Fruit fly (Drosophila melanogaster) whole organism, embryonic: Measurements from ENCODE around the gene CG14043.

Experiments
- Atf6 ChIP-seq: fragments of 200-800 bp; sonication (Bioruptor generic); IDR thresholded peaks from 2 replicates; pipeline ENCODE4 v1.3.6; 2022; ENCODE audit warnings: missing biosample characterization, missing genetic modification characterization
- B-H2 ChIP-seq: fragments of 200-800 bp; sonication (Bioruptor generic); optimal IDR thresholded peaks from 2 replicates; lab custom pipeline; 2018; ENCODE audit warnings: missing biosample characterization, mild to moderate bottlenecking, missing genetic modification characterization
- CG11093 ChIP-seq: fragments of 200-800 bp; sonication (Bioruptor generic); IDR thresholded peaks from 3 replicates; pipeline ENCODE4 v1.3.6; 2022; ENCODE audit warnings: missing biosample characterization, missing genetic modification characterization
- CG12299 ChIP-seq: fragments of 200-800 bp; sonication (Bioruptor generic); optimal IDR thresholded peaks from 2 replicates; lab custom pipeline; 2018; ENCODE audit warnings: missing biosample characterization, mild to moderate bottlenecking, missing genetic modification characterization
- CG12391 ChIP-seq: fragments of 200-800 bp; sonication (Bioruptor generic); optimal IDR thresholded peaks from 3 replicates; lab custom pipeline; 2018; ENCODE audit warnings: missing biosample characterization, mild to moderate bottlenecking, missing genetic modification characterization, moderate library complexity
- CG13287 ChIP-seq: fragments of 200-800 bp; sonication (Bioruptor generic); IDR thresholded peaks from 2 replicates; pipeline ENCODE4 v1.3.6; 2022; ENCODE audit warnings: missing biosample characterization, missing genetic modification characterization; ENCODE audit not compliant: partially characterized antibody
- CG14014 ChIP-seq: fragments of 200-800 bp; sonication (Bioruptor generic); IDR thresholded peaks from 2 replicates; pipeline ENCODE4 v1.3.6; 2022; ENCODE audit warnings: missing biosample characterization, missing genetic modification characterization
- CG15269 ChIP-seq: fragments of 200-800 bp; sonication (Bioruptor generic); optimal IDR thresholded peaks from 2 replicates; lab custom pipeline; 2018; ENCODE audit warnings: missing biosample characterization, mild to moderate bottlenecking, missing genetic modification characterization, moderate library complexity
- CG1529 ChIP-seq: fragments of 200-800 bp; sonication (Bioruptor generic); optimal IDR thresholded peaks from 3 replicates; lab custom pipeline; 2018; ENCODE audit warnings: missing biosample characterization, missing genetic modification characterization
- CG17802 ChIP-seq: fragments of 200-800 bp; sonication (Bioruptor generic); optimal IDR thresholded peaks from 2 replicates; lab custom pipeline; 2018; ENCODE audit warnings: missing biosample characterization, mild to moderate bottlenecking, missing genetic modification characterization, moderate library complexity
- CG2889 ChIP-seq: fragments of 200-800 bp; sonication (Bioruptor generic); IDR thresholded peaks from 3 replicates; pipeline ENCODE4 v1.3.6; 2022; ENCODE audit warnings: missing biosample characterization, missing genetic modification characterization
- CG32772 ChIP-seq: fragments of 200-800 bp; sonication (Bioruptor generic); IDR thresholded peaks from 2 replicates; pipeline ENCODE4 v1.3.6; 2022; ENCODE audit warnings: missing biosample characterization, missing genetic modification characterization
- CG3847 ChIP-seq: fragments of 200-800 bp; sonication (Bioruptor generic); IDR thresholded peaks from 2 replicates; pipeline ENCODE4 v1.3.6; 2022; ENCODE audit warnings: missing biosample characterization, missing genetic modification characterization
- CG4617 ChIP-seq: fragments of 200-800 bp; sonication (Bioruptor generic); optimal IDR thresholded peaks from 3 replicates; lab custom pipeline; 2016; ENCODE audit warnings: missing biosample characterization, missing genetic modification characterization, borderline replicate concordance
- CG6654 ChIP-seq: fragments of 200-800 bp; sonication (Bioruptor generic); optimal IDR thresholded peaks from 2 replicates; lab custom pipeline; 2017; ENCODE audit warnings: missing biosample characterization, mild to moderate bottlenecking, missing genetic modification characterization
- D ChIP-seq, 2 experiments: fragments of 200-800 bp in 1 of 2; fragments of >200 bp in 1 of 2; sonication (Bioruptor generic) in 1 of 2; optimal IDR thresholded peaks; 2 replicates in 1 of 2; 3 replicates in 1 of 2; lab custom pipeline; 2017; ENCODE audit warnings: mild to moderate bottlenecking in 1 of 2, missing biosample characterization in 1 of 2, missing genetic modification characterization in 1 of 2, missing genetic modification reagents in 1 of 2
- D19A ChIP-seq: fragments of 200-800 bp; optimal IDR thresholded peaks from 3 replicates; lab custom pipeline; 2019; ENCODE audit warnings: missing biosample characterization, mild to moderate bottlenecking, missing genetic modification characterization, moderate library complexity
- Deaf1 ChIP-seq: fragments of 200-800 bp; optimal IDR thresholded peaks from 3 replicates; lab custom pipeline; 2019; ENCODE audit warnings: missing biosample characterization, mild to moderate bottlenecking, missing genetic modification characterization, moderate library complexity
- Dek ChIP-seq: fragments of 200-800 bp; sonication (Bioruptor generic); optimal IDR thresholded peaks from 3 replicates; lab custom pipeline; 2019; ENCODE audit warnings: missing biosample characterization, mild to moderate bottlenecking, missing genetic modification characterization, moderate library complexity
- Doc2 ChIP-seq: fragments of 200-800 bp; sonication (Bioruptor generic); IDR thresholded peaks from 2 replicates; pipeline ENCODE4 v1.3.6; 2022; ENCODE audit warnings: missing biosample characterization, missing genetic modification characterization
- E2f2 ChIP-seq: fragments of 200-800 bp; sonication (Bioruptor generic); IDR thresholded peaks from 2 replicates; pipeline ENCODE4 v1.3.6; 2022; ENCODE audit warnings: missing biosample characterization, missing genetic modification characterization
- HLH54F ChIP-seq: fragments of 200-800 bp; sonication (Bioruptor generic); optimal IDR thresholded peaks from 3 replicates; lab custom pipeline; 2016; ENCODE audit warnings: missing biosample characterization, missing genetic modification characterization
- Hmx ChIP-seq: fragments of 200-800 bp; sonication (Bioruptor generic); optimal IDR thresholded peaks from 2 replicates; lab custom pipeline; 2016; ENCODE audit warnings: missing biosample characterization, missing genetic modification characterization
- MBD-R2 ChIP-seq: fragments of 200-800 bp; sonication (Bioruptor generic); IDR thresholded peaks from 2 replicates; pipeline ENCODE4 v1.3.6; 2022; ENCODE audit warnings: missing biosample characterization, missing genetic modification characterization
- Myb ChIP-seq: fragments of 200-800 bp; sonication (Bioruptor generic); optimal IDR thresholded peaks from 2 replicates; lab custom pipeline; 2016; ENCODE audit warnings: missing biosample characterization, missing genetic modification characterization
- NC2α ChIP-seq: fragments of 200-800 bp; sonication (Bioruptor generic); optimal IDR thresholded peaks from 2 replicates; lab custom pipeline; 2016; ENCODE audit warnings: missing biosample characterization, missing genetic modification characterization
- Oaz ChIP-seq: fragments of 200-800 bp; sonication (Bioruptor generic); IDR thresholded peaks from 2 replicates; pipeline ENCODE4 v1.3.6; 2022; ENCODE audit warnings: missing biosample characterization, missing genetic modification characterization
- Opbp ChIP-seq: fragments of 200-800 bp; sonication (Bioruptor generic); IDR thresholded peaks from 3 replicates; pipeline ENCODE4 v1.3.6; 2022; ENCODE audit warnings: missing biosample characterization, missing genetic modification characterization; ENCODE audit not compliant: partially characterized antibody
- TFAM ChIP-seq: fragments of 200-800 bp; sonication (Bioruptor generic); optimal IDR thresholded peaks from 2 replicates; lab custom pipeline; 2017; ENCODE audit warnings: missing biosample characterization, missing genetic modification characterization, inconsistent platforms
- Trl ChIP-seq, 3 experiments: fragments of >200 bp in 2 of 3; fragments of 200-800 bp in 1 of 3; sonication (Bioruptor generic) in 1 of 3; optimal IDR thresholded peaks; 2 replicates in 1 of 3; 3 replicates in 2 of 3; lab custom pipeline; 2016 to 2017; ENCODE audit warnings: missing biosample characterization in 1 of 3, missing genetic modification characterization in 1 of 3
- amos ChIP-seq: fragments of 200-800 bp; sonication (Bioruptor generic); IDR thresholded peaks from 2 replicates; pipeline ENCODE4 v1.3.6; 2022; ENCODE audit warnings: missing biosample characterization, missing genetic modification characterization; ENCODE audit not compliant: partially characterized antibody
- danr ChIP-seq: fragments of 200-800 bp; sonication (Bioruptor generic); IDR thresholded peaks from 2 replicates; pipeline ENCODE4 v1.3.6; 2022; ENCODE audit warnings: missing biosample characterization, missing genetic modification characterization
- disco-r ChIP-seq: fragments of 200-800 bp; sonication (Bioruptor generic); optimal IDR thresholded peaks from 2 replicates; lab custom pipeline; 2016; ENCODE audit warnings: missing biosample characterization, missing genetic modification characterization
- dmrt11E ChIP-seq: fragments of 200-800 bp; sonication (Bioruptor generic); optimal IDR thresholded peaks from 3 replicates; lab custom pipeline; 2018; ENCODE audit warnings: missing biosample characterization, mild to moderate bottlenecking, missing genetic modification characterization, moderate library complexity
- emc ChIP-seq: fragments of 200-800 bp; sonication (Bioruptor generic); optimal IDR thresholded peaks from 2 replicates; lab custom pipeline; 2016; ENCODE audit warnings: missing biosample characterization, missing genetic modification characterization
- ewg ChIP-seq: fragments of 200-800 bp; sonication (Bioruptor generic); optimal IDR thresholded peaks from 3 replicates; lab custom pipeline; 2017; ENCODE audit warnings: mild to moderate bottlenecking, missing biosample characterization, missing genetic modification reagents, missing genetic modification characterization
- ftz-f1 ChIP-seq: fragments of 200-800 bp; sonication (Bioruptor generic); optimal IDR thresholded peaks from 2 replicates; lab custom pipeline; 2016; ENCODE audit warnings: missing biosample characterization, missing genetic modification characterization
- grn ChIP-seq: fragments of 200-800 bp; sonication (Bioruptor generic); optimal IDR thresholded peaks from 3 replicates; lab custom pipeline; 2017; ENCODE audit warnings: missing biosample characterization, missing genetic modification characterization
- hth ChIP-seq: fragments of >200 bp; optimal IDR thresholded peaks from 2 replicates; lab custom pipeline; 2017; ENCODE audit warnings: inconsistent platforms
- inv ChIP-seq: fragments of 200-800 bp; sonication (Bioruptor generic); IDR thresholded peaks from 2 replicates; pipeline ENCODE4 v1.3.6; 2022; ENCODE audit warnings: missing biosample characterization, missing genetic modification characterization; ENCODE audit not compliant: partially characterized antibody
- repo ChIP-seq: fragments of 200-800 bp; sonication (Bioruptor generic); optimal IDR thresholded peaks from 2 replicates; lab custom pipeline; 2016; ENCODE audit warnings: missing biosample characterization, missing genetic modification characterization
- seq ChIP-seq: fragments of 200-800 bp; sonication (Bioruptor generic); IDR thresholded peaks from 2 replicates; pipeline ENCODE4 v1.3.6; 2022; ENCODE audit warnings: missing biosample characterization, missing genetic modification characterization
- shn ChIP-seq: fragments of 200-800 bp; sonication (Bioruptor generic); optimal IDR thresholded peaks from 3 replicates; lab custom pipeline; 2016; ENCODE audit warnings: missing biosample characterization, missing genetic modification characterization
- sima ChIP-seq: fragments of 200-800 bp; sonication (Bioruptor generic); optimal IDR thresholded peaks from 2 replicates; lab custom pipeline; 2016; ENCODE audit warnings: missing biosample characterization, missing genetic modification characterization
- slp2 ChIP-seq: fragments of 200-800 bp; sonication (Bioruptor generic); optimal IDR thresholded peaks from 2 replicates; lab custom pipeline; 2016; ENCODE audit warnings: missing biosample characterization, missing genetic modification characterization
- tap ChIP-seq: fragments of 200-800 bp; optimal IDR thresholded peaks from 3 replicates; lab custom pipeline; 2019; ENCODE audit warnings: missing biosample characterization, mild to moderate bottlenecking, missing genetic modification characterization, moderate library complexity
- tll ChIP-seq, 2 experiments: fragments of 200-800 bp in 1 of 2; fragments of >200 bp in 1 of 2; sonication (Bioruptor generic) in 1 of 2; optimal IDR thresholded peaks; 2 replicates each; lab custom pipeline; 2017 to 2019; ENCODE audit warnings: missing biosample characterization in 2 of 2, missing genetic modification characterization in 2 of 2, mild to moderate bottlenecking in 1 of 2, moderate library complexity in 1 of 2
- tup ChIP-seq: fragments of 200-800 bp; sonication (Bioruptor generic); optimal IDR thresholded peaks from 2 replicates; lab custom pipeline; 2016; ENCODE audit warnings: missing biosample characterization, mild to moderate bottlenecking, missing genetic modification characterization, moderate library complexity
- zen ChIP-seq: fragments of 200-800 bp; sonication (Bioruptor generic); optimal IDR thresholded peaks from 3 replicates; lab custom pipeline; 2018; ENCODE audit warnings: missing biosample characterization, mild to moderate bottlenecking, missing genetic modification characterization, moderate library complexity
- zfh2 ChIP-seq: fragments of 200-800 bp; sonication (Bioruptor generic); optimal IDR thresholded peaks from 2 replicates; lab custom pipeline; 2016; ENCODE audit warnings: missing biosample characterization, missing genetic modification characterization

CG14043 gene

dm6 chr2L:4949453-4950045 is 22.0 kb upstream of the CG14043 start, which contains the start of gene jet (continued):
- no peak for TF ChIP-seq B-H2 (GFP tag; lab: Kevin White, UChicago)
- no peak for TF ChIP-seq CG1529 (GFP tag; lab: Kevin White, UChicago)
- TF ChIP-seq TFAM (GFP tag; lab: Kevin White, UChicago): no peak
- peak; percentile 78 for TF ChIP-seq grn (GFP tag; lab: Kevin White, UChicago)
- peak; percentile 97 for TF ChIP-seq MBD-R2 (GFP tag; lab: Robert Waterston, UW)
- peak; percentile 52; the same call in 1 of the 2 replicates for TF ChIP-seq CG13287
- TF ChIP-seq Deaf1 (tag; lab: Kevin White, UChicago): no peak
- no peak for TF ChIP-seq zfh2
- TF ChIP-seq CG11093: no peak
- TF ChIP-seq disco-r: no peak
- TF ChIP-seq Myb (GFP tag; lab: Kevin White, UChicago): peak; percentile 8
- no peak; the same call in 2 of the 3 replicates for TF ChIP-seq Opbp (GFP tag; lab: Robert Waterston, UW)
- peak; percentile 82 for TF ChIP-seq amos (GFP tag; lab: Robert Waterston, UW)
- no peak for TF ChIP-seq Trl (optimal IDR thresholded peaks at IDR 0.05; lab: Kevin White, UChicago)
- TF ChIP-seq Trl (GFP tag; optimal IDR thresholded peaks at IDR 0.05; lab: Kevin White, UChicago): no peak
- TF ChIP-seq E2f2 (GFP tag; lab: Robert Waterston, UW): peak; percentile 59
- TF ChIP-seq slp2: no peak
- TF ChIP-seq tll (GFP tag; optimal IDR thresholded peaks at IDR 0.05; lab: Kevin White, UChicago): no peak
- TF ChIP-seq CG12391 (tag; lab: Kevin White, UChicago): no peak
- TF ChIP-seq NC2α: no peak
- TF ChIP-seq CG3847 (GFP tag; lab: Robert Waterston, UW): no peak
- TF ChIP-seq CG32772: no peak
- TF ChIP-seq tup: no peak
- TF ChIP-seq CG6654 (GFP tag; lab: Kevin White, UChicago): no peak
- TF ChIP-seq D (optimal IDR thresholded peaks at IDR 0.05; lab: Kevin White, UChicago): no peak
- no peak for TF ChIP-seq D (GFP tag; optimal IDR thresholded peaks at IDR 0.05; lab: Kevin White, UChicago)
- TF ChIP-seq ewg: no peak
- TF ChIP-seq emc: no peak
- TF ChIP-seq zen (tag; lab: Kevin White, UChicago): peak; percentile 22
- no peak for TF ChIP-seq CG17802 (tag; lab: Kevin White, UChicago)
- 0 out of 2 replicates have a peak, but pooled peaks have one; percentile 8 for TF ChIP-seq inv (GFP tag; lab: Robert Waterston, UW)
- no peak for TF ChIP-seq Dek (tag; lab: Kevin White, UChicago)
- no peak for TF ChIP-seq repo (GFP tag; lab: Kevin White, UChicago)
- no peak for TF ChIP-seq dmrt11E (tag; lab: Kevin White, UChicago)
- TF ChIP-seq ftz-f1: peak; percentile 81
- no peak for TF ChIP-seq Atf6 (GFP tag; lab: Robert Waterston, UW)
- TF ChIP-seq danr (GFP tag; lab: Robert Waterston, UW): no peak
- TF ChIP-seq CG15269 (tag; lab: Kevin White, UChicago): no peak
- TF ChIP-seq seq (GFP tag; lab: Robert Waterston, UW): no peak
- TF ChIP-seq tap (tag; lab: Kevin White, UChicago): no peak
- no peak for TF ChIP-seq Hmx (GFP tag; lab: Kevin White, UChicago)
- no peak for TF ChIP-seq sima (GFP tag; lab: Kevin White, UChicago)
- no peak for TF ChIP-seq shn (GFP tag; lab: Kevin White, UChicago)
- no peak for TF ChIP-seq CG12299 (tag; lab: Kevin White, UChicago)
- TF ChIP-seq HLH54F (GFP tag; lab: Kevin White, UChicago): no peak
- TF ChIP-seq Doc2 (GFP tag; lab: Robert Waterston, UW): no peak
- no peak for TF ChIP-seq D19A (tag; lab: Kevin White, UChicago)
- TF ChIP-seq CG4617 (GFP tag; lab: Kevin White, UChicago): peak; percentile 53
- no peak for TF ChIP-seq CG14014 (GFP tag; lab: Robert Waterston, UW)
- TF ChIP-seq CG2889 (GFP tag; lab: Robert Waterston, UW): no peak
- TF ChIP-seq Oaz (GFP tag; lab: Robert Waterston, UW): no peak
- TF ChIP-seq hth (lab: Kevin White, UChicago): no peak
